Worm (Caenorhabditis elegans) whole organism, early embryonic: ENCODE measurements around the gene acsd-1.

Experiments
- F13C5.2 ChIP-seq: sonication (generic microtip); optimal IDR thresholded peaks from 2 replicates; lab custom pipeline; 2017; ENCODE audit warnings: mild to moderate bottlenecking, missing genetic modification characterization, inconsistent platforms, missing compliant biosample characterization
- ama-1 ChIP-seq: fragments of 150-350 bp; optimal IDR thresholded peaks from 2 replicates; lab custom pipeline; 2014
- ceh-13 ChIP-seq: fragments of 200-800 bp; sonication (Bioruptor generic); optimal IDR thresholded peaks from 2 replicates; lab custom pipeline; 2018; ENCODE audit warnings: mild to moderate bottlenecking, missing genetic modification characterization, missing compliant biosample characterization
- ets-7 ChIP-seq: sonication (generic microtip); optimal IDR thresholded peaks from 2 replicates; lab custom pipeline; 2016; ENCODE audit warnings: missing genotype, missing genetic modification characterization, missing compliant biosample characterization
- flt-1 ChIP-seq: fragments of 200-800 bp; sonication (Bioruptor generic); IDR thresholded peaks from 2 replicates; pipeline ENCODE4 v1.3.6; 2022; ENCODE audit warnings: missing genetic modification characterization, missing compliant biosample characterization
- hmbx-1 ChIP-seq: sonication (generic microtip); optimal IDR thresholded peaks from 2 replicates; lab custom pipeline; 2016; ENCODE audit warnings: mild to moderate bottlenecking, missing genetic modification characterization, missing compliant biosample characterization
- hnd-1 ChIP-seq: sonication (generic microtip); optimal IDR thresholded peaks from 2 replicates; lab custom pipeline; 2016; ENCODE audit warnings: missing genetic modification characterization, missing compliant biosample characterization
- pes-1 ChIP-seq: fragments of 200-800 bp; sonication (Bioruptor generic); IDR thresholded peaks from 2 replicates; pipeline ENCODE4 v1.3.6; 2022; ENCODE audit warnings: missing genetic modification reagents, missing genetic modification characterization, missing compliant biosample characterization
- sea-1 ChIP-seq: fragments of 200-800 bp; sonication (Bioruptor generic); conservative IDR thresholded peaks from 2 replicates; pipeline ENCODE4 v1.3.6; 2022; ENCODE audit warnings: missing genetic modification characterization, missing compliant biosample characterization
- tra-4 ChIP-seq: sonication (generic microtip); optimal IDR thresholded peaks from 2 replicates; lab custom pipeline; 2017; ENCODE audit warnings: missing genetic modification characterization, missing compliant biosample characterization

DNA sequence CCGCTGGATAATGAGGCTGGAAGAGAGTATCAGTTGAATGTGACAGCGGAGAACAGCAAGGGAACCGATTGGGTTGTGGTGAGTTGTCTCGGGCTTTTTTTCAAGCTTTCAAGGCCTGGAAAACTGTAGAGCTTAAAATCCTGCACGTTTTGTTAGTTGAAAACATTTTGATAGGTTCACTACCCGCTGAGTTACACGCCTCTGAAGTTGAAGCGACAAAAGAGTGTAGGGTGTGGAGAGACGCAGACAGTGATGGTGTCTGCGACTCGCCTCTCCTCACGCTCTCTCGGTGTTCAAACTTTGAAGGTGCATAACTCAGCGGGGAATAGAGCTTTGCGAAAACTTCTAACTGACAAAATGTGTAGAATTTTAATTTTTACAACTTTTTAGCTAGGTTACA is 57.1 kb downstream of the acsd-1 start:
- TF ChIP-seq sea-1 (GFP tag; lab: Robert Waterston, UW) = no peak
- no peak for TF ChIP-seq flt-1 (GFP tag; lab: Robert Waterston, UW)
- TF ChIP-seq hmbx-1 (tag; lab: Kevin White, UChicago) = no peak
- no peak for TF ChIP-seq ama-1 (lab: Kevin White, UChicago)
- TF ChIP-seq hnd-1 = no peak
- TF ChIP-seq pes-1 (GFP tag; lab: Robert Waterston, UW) = no peak
- no peak for TF ChIP-seq tra-4 (tag; lab: Kevin White, UChicago)
- no peak for TF ChIP-seq ets-7 (tag; lab: Kevin White, UChicago)
- no peak for TF ChIP-seq ceh-13 (GFP tag; lab: Kevin White, UChicago)
- no peak for TF ChIP-seq F13C5.2 (tag; lab: Kevin White, UChicago)
